Fruit fly (Drosophila melanogaster) whole organism, embryonic: ENCODE results near the gene Tango1.

Experiments
- ATbp ChIP-seq: fragments of 200-800 bp; sonication (Bioruptor generic); optimal IDR thresholded peaks from 2 replicates; lab custom pipeline; 2017; ENCODE audit warnings: missing biosample characterization, mild to moderate bottlenecking, missing genetic modification characterization, missing genetic modification reagents
- Aef1 ChIP-seq: fragments of 200-800 bp; sonication (Bioruptor generic); IDR thresholded peaks from 3 replicates; pipeline ENCODE4 v1.3.6; 2022; ENCODE audit warnings: missing biosample characterization, missing genetic modification characterization
- Atf6 ChIP-seq: fragments of 200-800 bp; sonication (Bioruptor generic); IDR thresholded peaks from 2 replicates; pipeline ENCODE4 v1.3.6; 2022; ENCODE audit warnings: missing biosample characterization, missing genetic modification characterization
- Bgb ChIP-seq: fragments of 200-800 bp; sonication (Bioruptor generic); IDR thresholded peaks from 2 replicates; pipeline ENCODE4 v1.3.6; 2022; ENCODE audit warnings: missing biosample characterization, missing genetic modification characterization; ENCODE audit not compliant: partially characterized antibody
- BtbVII ChIP-seq: fragments of 200-800 bp; sonication (Bioruptor generic); optimal IDR thresholded peaks from 3 replicates; lab custom pipeline; 2017; ENCODE audit warnings: missing biosample characterization, mild to moderate bottlenecking, missing genetic modification characterization
- CG10366 ChIP-seq: fragments of 200-800 bp; sonication (Bioruptor generic); IDR thresholded peaks from 2 replicates; pipeline ENCODE4 v1.3.6; 2022; ENCODE audit warnings: missing biosample characterization, missing genetic modification characterization
- CG10462 ChIP-seq: fragments of 200-800 bp; sonication (Bioruptor generic); optimal IDR thresholded peaks from 2 replicates; lab custom pipeline; 2016; ENCODE audit warnings: missing biosample characterization, missing genetic modification characterization
- CG10565 ChIP-seq: fragments of 200-800 bp; sonication (Bioruptor generic); optimal IDR thresholded peaks from 3 replicates; lab custom pipeline; 2016; ENCODE audit warnings: missing biosample characterization, mild to moderate bottlenecking, missing genetic modification characterization
- CG12104 ChIP-seq: fragments of 200-800 bp; sonication (Bioruptor generic); optimal IDR thresholded peaks from 3 replicates; lab custom pipeline; 2016; ENCODE audit warnings: missing biosample characterization, missing genetic modification characterization
- CG13287 ChIP-seq: fragments of 200-800 bp; sonication (Bioruptor generic); IDR thresholded peaks from 2 replicates; pipeline ENCODE4 v1.3.6; 2022; ENCODE audit warnings: missing biosample characterization, missing genetic modification characterization; ENCODE audit not compliant: partially characterized antibody
- CG17829 ChIP-seq: fragments of 200-800 bp; optimal IDR thresholded peaks from 2 replicates; lab custom pipeline; 2019; ENCODE audit warnings: missing biosample characterization, mild to moderate bottlenecking, missing genetic modification characterization, moderate library complexity
- CG17912 ChIP-seq: fragments of 200-800 bp; sonication (Bioruptor generic); optimal IDR thresholded peaks from 2 replicates; lab custom pipeline; 2018; ENCODE audit warnings: missing biosample characterization, mild to moderate bottlenecking, missing genetic modification characterization
- CG1792 ChIP-seq: fragments of 200-800 bp; sonication (Bioruptor generic); optimal IDR thresholded peaks from 2 replicates; lab custom pipeline; 2016; ENCODE audit warnings: missing biosample characterization, missing genetic modification characterization
- CG18262 ChIP-seq: fragments of 200-800 bp; optimal IDR thresholded peaks from 3 replicates; lab custom pipeline; 2019; ENCODE audit warnings: missing biosample characterization, mild to moderate bottlenecking, missing genetic modification characterization, moderate library complexity
- CG2120 ChIP-seq: fragments of 200-800 bp; sonication (Bioruptor generic); optimal IDR thresholded peaks from 3 replicates; lab custom pipeline; 2016; ENCODE audit warnings: missing biosample characterization, missing genetic modification characterization
- CG31388 ChIP-seq: fragments of 200-800 bp; sonication (Bioruptor generic); optimal IDR thresholded peaks from 2 replicates; lab custom pipeline; 2016; ENCODE audit warnings: missing biosample characterization, missing genetic modification characterization
- CG33557 ChIP-seq: fragments of 200-800 bp; sonication (Bioruptor generic); optimal IDR thresholded peaks from 2 replicates; lab custom pipeline; 2019; ENCODE audit warnings: missing biosample characterization, mild to moderate bottlenecking, missing genetic modification characterization, moderate library complexity
- CG3407 ChIP-seq: fragments of 200-800 bp; sonication (Bioruptor generic); optimal IDR thresholded peaks from 2 replicates; lab custom pipeline; 2018; ENCODE audit warnings: missing biosample characterization, mild to moderate bottlenecking, missing genetic modification characterization
- CG34224 ChIP-seq: fragments of 200-800 bp; sonication (Bioruptor generic); IDR thresholded peaks from 3 replicates; pipeline ENCODE4 v1.3.6; 2022; ENCODE audit warnings: missing biosample characterization, missing genetic modification characterization; ENCODE audit not compliant: partially characterized antibody
- CG34376 ChIP-seq: fragments of 200-800 bp; sonication (Bioruptor generic); optimal IDR thresholded peaks from 2 replicates; lab custom pipeline; 2018; ENCODE audit warnings: missing biosample characterization, mild to moderate bottlenecking, missing genetic modification characterization
- CG6791 ChIP-seq: fragments of 200-800 bp; sonication (Bioruptor generic); IDR thresholded peaks from 3 replicates; pipeline ENCODE4 v1.3.6; 2022; ENCODE audit warnings: missing biosample characterization, missing genetic modification characterization; ENCODE audit not compliant: partially characterized antibody
- CG7963 ChIP-seq: fragments of 200-800 bp; sonication (Bioruptor generic); IDR thresholded peaks from 3 replicates; pipeline ENCODE4 v1.3.6; 2022; ENCODE audit warnings: missing biosample characterization, missing genetic modification characterization; ENCODE audit not compliant: partially characterized antibody
- CoRest ChIP-seq: fragments of 200-800 bp; sonication (Bioruptor generic); optimal IDR thresholded peaks from 3 replicates; lab custom pipeline; 2018; ENCODE audit warnings: missing biosample characterization, mild to moderate bottlenecking, missing genetic modification characterization, moderate library complexity
- Dbx ChIP-seq: fragments of 200-800 bp; sonication (Bioruptor generic); IDR thresholded peaks from 3 replicates; pipeline ENCODE4 v1.3.6; 2022; ENCODE audit warnings: missing biosample characterization, missing genetic modification characterization
- Doc3 ChIP-seq: fragments of 200-800 bp; sonication (Bioruptor generic); IDR thresholded peaks from 3 replicates; pipeline ENCODE4 v1.3.6; 2022; ENCODE audit warnings: missing biosample characterization, missing genetic modification characterization; ENCODE audit not compliant: partially characterized antibody
- Gsc ChIP-seq: fragments of 200-800 bp; sonication (Bioruptor generic); IDR thresholded peaks from 2 replicates; pipeline ENCODE4 v1.3.6; 2022; ENCODE audit warnings: missing biosample characterization, missing genetic modification characterization
- Lhr ChIP-seq: fragments of 200-800 bp; sonication (Bioruptor generic); optimal IDR thresholded peaks from 3 replicates; lab custom pipeline; 2017; ENCODE audit warnings: mild to moderate bottlenecking, missing biosample characterization, missing genetic modification reagents, missing genetic modification characterization
- Med ChIP-seq: fragments of 200-800 bp; sonication (Bioruptor generic); peaks from one replicate; lab custom pipeline; 2016; ENCODE audit warnings: missing biosample characterization, missing genetic modification characterization, mild to moderate bottlenecking, inconsistent platforms, moderate library complexity
- Optix ChIP-seq: fragments of 200-800 bp; sonication (Bioruptor generic); IDR thresholded peaks from 3 replicates; pipeline ENCODE4 v1.3.6; 2022; ENCODE audit warnings: missing biosample characterization, missing genetic modification characterization
- Ravus ChIP-seq: fragments of 200-800 bp; sonication (Bioruptor generic); IDR thresholded peaks from 2 replicates; pipeline ENCODE4 v1.3.6; 2022; ENCODE audit warnings: missing biosample characterization, missing genetic modification characterization
- Sox100B ChIP-seq: fragments of 200-800 bp; sonication (Bioruptor generic); optimal IDR thresholded peaks from 3 replicates; lab custom pipeline; 2018; ENCODE audit warnings: missing biosample characterization, mild to moderate bottlenecking, missing genetic modification characterization
- Sry-β ChIP-seq: fragments of 200-800 bp; sonication (Bioruptor generic); optimal IDR thresholded peaks from 2 replicates; lab custom pipeline; 2018; ENCODE audit warnings: missing biosample characterization, mild to moderate bottlenecking, missing genetic modification characterization, moderate library complexity
- cas ChIP-seq: fragments of 200-800 bp; sonication (Bioruptor generic); IDR thresholded peaks from 2 replicates; pipeline ENCODE4 v1.3.6; 2022; ENCODE audit warnings: missing biosample characterization, missing genetic modification characterization
- cg ChIP-seq: fragments of 200-800 bp; sonication (Bioruptor generic); optimal IDR thresholded peaks from 3 replicates; lab custom pipeline; 2019; ENCODE audit warnings: missing biosample characterization, mild to moderate bottlenecking, missing genetic modification characterization, moderate library complexity
- chm ChIP-seq: fragments of 200-800 bp; sonication (Bioruptor generic); IDR thresholded peaks from 2 replicates; pipeline ENCODE4 v1.3.6; 2022; ENCODE audit warnings: missing biosample characterization, missing genetic modification characterization
- dan ChIP-seq: fragments of 200-800 bp; sonication (Bioruptor generic); IDR thresholded peaks from 2 replicates; pipeline ENCODE4 v1.3.6; 2022; ENCODE audit warnings: missing biosample characterization, missing genetic modification characterization
- dimm ChIP-seq: fragments of 200-800 bp; sonication (Bioruptor generic); IDR thresholded peaks from 2 replicates; pipeline ENCODE4 v1.3.6; 2022; ENCODE audit warnings: missing biosample characterization, missing genetic modification characterization
- ems ChIP-seq: fragments of 200-800 bp; sonication (Bioruptor generic); optimal IDR thresholded peaks from 3 replicates; lab custom pipeline; 2016; ENCODE audit warnings: missing biosample characterization, missing genetic modification characterization
- eve ChIP-seq, 2 experiments: fragments of >200 bp; optimal IDR thresholded peaks; 2 replicates each; lab custom pipeline; 2017; ENCODE audit warnings: missing biosample characterization in 2 of 2, missing genetic modification characterization in 2 of 2
- fd3F ChIP-seq: fragments of 200-800 bp; sonication (Bioruptor generic); optimal IDR thresholded peaks from 2 replicates; lab custom pipeline; 2018; ENCODE audit warnings: missing biosample characterization, mild to moderate bottlenecking, missing genetic modification characterization, moderate library complexity
- gem ChIP-seq: fragments of 200-800 bp; sonication (Bioruptor generic); optimal IDR thresholded peaks from 2 replicates; lab custom pipeline; 2019; ENCODE audit warnings: missing biosample characterization, mild to moderate bottlenecking, missing genetic modification characterization, moderate library complexity
- hth ChIP-seq: fragments of >200 bp; optimal IDR thresholded peaks from 2 replicates; lab custom pipeline; 2017; ENCODE audit warnings: inconsistent platforms
- pb ChIP-seq: fragments of 200-800 bp; sonication (Bioruptor generic); optimal IDR thresholded peaks from 3 replicates; lab custom pipeline; 2016; ENCODE audit warnings: missing biosample characterization, missing genetic modification characterization
- pnt ChIP-seq: fragments of 200-800 bp; sonication (Bioruptor generic); optimal IDR thresholded peaks from 3 replicates; lab custom pipeline; 2016; ENCODE audit warnings: missing biosample characterization, missing genetic modification characterization
- pum ChIP-seq: fragments of 200-800 bp; sonication (Bioruptor generic); optimal IDR thresholded peaks from 2 replicates; lab custom pipeline; 2016; ENCODE audit warnings: missing biosample characterization, missing genetic modification characterization
- slbo ChIP-seq: fragments of 200-800 bp; sonication (Bioruptor generic); IDR thresholded peaks from 2 replicates; pipeline ENCODE4 v1.3.6; 2022; ENCODE audit warnings: missing biosample characterization, missing genetic modification characterization
- tap ChIP-seq: fragments of 200-800 bp; optimal IDR thresholded peaks from 3 replicates; lab custom pipeline; 2019; ENCODE audit warnings: missing biosample characterization, mild to moderate bottlenecking, missing genetic modification characterization, moderate library complexity
- trh ChIP-seq: fragments of 200-800 bp; sonication (Bioruptor generic); optimal IDR thresholded peaks from 2 replicates; lab custom pipeline; 2016; ENCODE audit warnings: missing biosample characterization, missing genetic modification characterization
- unpg ChIP-seq: fragments of 200-800 bp; sonication (Bioruptor generic); optimal IDR thresholded peaks from 3 replicates; lab custom pipeline; 2018; ENCODE audit warnings: missing biosample characterization, mild to moderate bottlenecking, missing genetic modification characterization, moderate library complexity
- zfh2 ChIP-seq: fragments of 200-800 bp; sonication (Bioruptor generic); optimal IDR thresholded peaks from 2 replicates; lab custom pipeline; 2016; ENCODE audit warnings: missing biosample characterization, missing genetic modification characterization

Tango1 gene

DNA sequence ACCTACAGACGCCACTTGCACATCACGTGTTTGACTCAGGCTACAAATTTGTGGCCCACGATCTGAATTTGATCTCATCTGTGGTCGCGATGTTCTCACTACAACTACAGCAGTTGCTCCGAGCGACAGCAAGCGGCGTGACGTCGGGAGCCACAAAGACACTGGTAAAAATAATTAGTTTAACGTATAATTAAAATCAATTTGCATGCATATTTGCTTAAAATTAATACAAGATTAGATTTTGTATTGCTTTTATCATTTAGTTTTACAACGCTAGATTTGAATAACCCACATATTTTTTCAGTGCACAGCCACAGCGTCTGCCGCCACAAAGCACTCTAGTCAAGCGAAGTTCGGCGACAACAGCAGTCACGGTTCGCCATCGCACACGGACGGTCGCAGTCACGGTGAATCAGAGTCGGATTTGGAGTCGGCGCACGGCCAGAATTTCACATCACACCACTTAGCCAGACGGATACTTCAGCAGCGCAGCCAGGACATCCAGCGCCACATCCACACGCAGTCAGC lies 36.6 kb upstream of the Tango1 start (continued):
- TF ChIP-seq Ravus (GFP tag; lab: Robert Waterston, UW): peak; percentile 100
- peak; percentile 100 for TF ChIP-seq Dbx (GFP tag; lab: Robert Waterston, UW)
- peak; percentile 100 for TF ChIP-seq CG17912 (GFP tag; lab: Kevin White, UChicago)
- TF ChIP-seq Bgb (GFP tag; lab: Robert Waterston, UW): peak; percentile 51
- peak; percentile 100 for TF ChIP-seq slbo
- TF ChIP-seq CG1792: peak; percentile 100
- TF ChIP-seq ems: peak; percentile 100
- peak; percentile 100 for TF ChIP-seq Atf6 (GFP tag; lab: Robert Waterston, UW)
- TF ChIP-seq CG10565 (GFP tag; lab: Kevin White, UChicago): peak; percentile 99
- TF ChIP-seq gem: peak; percentile 100
- peak; percentile 100 for TF ChIP-seq Lhr
- TF ChIP-seq eve (GFP tag; optimal IDR thresholded peaks at IDR 0.05; lab: Kevin White, UChicago): peak; percentile 43 to 100
- TF ChIP-seq Aef1: peak; percentile 100
- TF ChIP-seq CG6791: peak; percentile 56; the same call in 1 of the 3 replicates
- peak; percentile 99 for TF ChIP-seq CG3407 (GFP tag; lab: Kevin White, UChicago)
- TF ChIP-seq Gsc (GFP tag; lab: Robert Waterston, UW): peak; percentile 99
- peak; percentile 100 for TF ChIP-seq CG2120 (GFP tag; lab: Kevin White, UChicago)
- no peak for TF ChIP-seq hth
- TF ChIP-seq Med (GFP tag; lab: Kevin White, UChicago): peak; percentile 100
- peak; percentile 100 for TF ChIP-seq CoRest (tag; lab: Kevin White, UChicago)
- peak; percentile 100 for TF ChIP-seq pb (GFP tag; lab: Kevin White, UChicago)
- no peak for TF ChIP-seq Doc3 (GFP tag; lab: Robert Waterston, UW)
- TF ChIP-seq CG12104 (GFP tag; lab: Kevin White, UChicago): peak; percentile 100
- peak; percentile 33; the same call in 2 of the 3 replicates for TF ChIP-seq CG34224 (GFP tag; lab: Robert Waterston, UW)
- TF ChIP-seq pum (GFP tag; lab: Kevin White, UChicago): peak; percentile 100
- peak; percentile 48 for TF ChIP-seq cg (GFP tag; lab: Kevin White, UChicago)
- peak; percentile 100 for TF ChIP-seq CG34376
- peak; percentile 100 for TF ChIP-seq CG18262 (tag; lab: Kevin White, UChicago)
- peak; percentile 100 for TF ChIP-seq fd3F (GFP tag; lab: Kevin White, UChicago)
- peak; percentile 100 for TF ChIP-seq zfh2 (GFP tag; lab: Kevin White, UChicago)
- peak; percentile 82 for TF ChIP-seq Sry-β (GFP tag; lab: Kevin White, UChicago)
- peak; percentile 18; the same call in 1 of the 3 replicates for TF ChIP-seq CG7963 (GFP tag; lab: Robert Waterston, UW)
- TF ChIP-seq dimm (GFP tag; lab: Robert Waterston, UW): peak; percentile 100
- peak; percentile 100 for TF ChIP-seq cas (GFP tag; lab: Robert Waterston, UW)
- TF ChIP-seq CG31388 (GFP tag; lab: Kevin White, UChicago): peak; percentile 100
- peak; percentile 100 for TF ChIP-seq trh (GFP tag; lab: Kevin White, UChicago)
- TF ChIP-seq BtbVII (GFP tag; lab: Kevin White, UChicago): peak; percentile 100
- TF ChIP-seq CG10366 (GFP tag; lab: Robert Waterston, UW): peak; percentile 100
- TF ChIP-seq CG13287 (GFP tag; lab: Robert Waterston, UW): peak; percentile 55; the same call in 1 of the 2 replicates
- peak; percentile 100 for TF ChIP-seq tap (tag; lab: Kevin White, UChicago)
- peak; percentile 100 for TF ChIP-seq CG17829
- TF ChIP-seq pnt (GFP tag; lab: Kevin White, UChicago): peak; percentile 100
- peak; percentile 99 for TF ChIP-seq dan
- TF ChIP-seq unpg (GFP tag; lab: Kevin White, UChicago): peak; percentile 100
- TF ChIP-seq chm (GFP tag; lab: Robert Waterston, UW): peak; percentile 100
- peak; percentile 100 for TF ChIP-seq CG33557
- TF ChIP-seq Sox100B (GFP tag; lab: Kevin White, UChicago): peak; percentile 100
- peak; percentile 100 for TF ChIP-seq Optix (GFP tag; lab: Robert Waterston, UW)
- peak; percentile 100 for TF ChIP-seq ATbp
- peak; percentile 100 for TF ChIP-seq CG10462
